Worm (Caenorhabditis elegans) whole organism, young adult: ENCODE results near the gene lmbr-1.

Experiments used
- F52B5.7 ChIP-seq: sonication (generic microtip); optimal IDR thresholded peaks from 2 replicates; lab custom pipeline; 2016; ENCODE audit warnings: mild to moderate bottlenecking, missing genetic modification characterization, missing compliant biosample characterization
- F57A8.1 ChIP-seq: fragments of 200-800 bp; sonication (Bioruptor generic); optimal IDR thresholded peaks from 2 replicates; lab custom pipeline; 2018; ENCODE audit warnings: mild to moderate bottlenecking, missing genetic modification characterization, moderate library complexity, missing compliant biosample characterization
- F57C9.4 ChIP-seq: sonication (generic microtip); optimal IDR thresholded peaks from 2 replicates; lab custom pipeline; 2017; ENCODE audit warnings: mild to moderate bottlenecking, missing genetic modification characterization, missing compliant biosample characterization
- K12H6.12 ChIP-seq: fragments of 200-800 bp; sonication (Bioruptor generic); optimal IDR thresholded peaks from 2 replicates; lab custom pipeline; 2018; ENCODE audit warnings: mild to moderate bottlenecking, missing genetic modification characterization, missing compliant biosample characterization
- T07F8.4 ChIP-seq: sonication (generic microtip); optimal IDR thresholded peaks from 2 replicates; lab custom pipeline; 2016; ENCODE audit warnings: mild to moderate bottlenecking, missing genetic modification characterization, moderate library complexity, missing compliant biosample characterization
- Y53G8AR.9 ChIP-seq: fragments of 200-800 bp; sonication (Bioruptor generic); conservative IDR thresholded peaks from 2 replicates; pipeline ENCODE4 v1.3.6; 2022; ENCODE audit warnings: missing genetic modification reagents, missing genetic modification characterization, missing compliant biosample characterization
- Y56A3A.18 ChIP-seq: fragments of 200-800 bp; sonication (Bioruptor generic); IDR thresholded peaks from 2 replicates; pipeline ENCODE4 v1.3.6; 2022; ENCODE audit warnings: missing genetic modification reagents, missing genetic modification characterization, missing compliant biosample characterization
- akir-1 ChIP-seq: fragments of 200-800 bp; sonication (Bioruptor generic); optimal IDR thresholded peaks from 2 replicates; lab custom pipeline; 2018; ENCODE audit warnings: mild to moderate bottlenecking, missing genetic modification characterization, moderate library complexity, missing compliant biosample characterization
- ama-1 ChIP-seq, 3 experiments: fragments of 150-350 bp in 1 of 3; sonication (generic microtip) in 2 of 3; optimal IDR thresholded peaks; 2 replicates each; lab custom pipeline; 2014 to 2018; ENCODE audit warnings: missing biosample characterization in 2 of 3, missing genetic modification characterization in 2 of 3, missing genetic modification reagents in 2 of 3
- aptf-3 ChIP-seq: fragments of 200-800 bp; sonication (Bioruptor generic); IDR thresholded peaks from 2 replicates; pipeline ENCODE4 v1.3.6; 2022; ENCODE audit warnings: missing genetic modification characterization, missing compliant biosample characterization
- attf-5 ChIP-seq: fragments of 200-800 bp; sonication (Bioruptor generic); optimal IDR thresholded peaks from 2 replicates; lab custom pipeline; 2018; ENCODE audit warnings: mild to moderate bottlenecking, missing genetic modification characterization, missing compliant biosample characterization
- cebp-1 ChIP-seq, 2 experiments: fragments of 200-800 bp in 1 of 2; sonication (Bioruptor generic) in 1 of 2; sonication (generic microtip) in 1 of 2; IDR thresholded peaks in 1 of 2; optimal IDR thresholded peaks in 1 of 2; 2 replicates each; pipeline versions ENCODE4 v1.3.6 to Lab custom; 2017 to 2022; ENCODE audit warnings: missing compliant biosample characterization in 2 of 2, missing genetic modification characterization in 2 of 2, mild to moderate bottlenecking in 1 of 2, missing genetic modification reagents in 1 of 2, moderate library complexity in 1 of 2
- ceh-91 ChIP-seq: fragments of 200-800 bp; sonication (Bioruptor generic); IDR thresholded peaks from 2 replicates; pipeline ENCODE4 v1.3.6; 2022; ENCODE audit warnings: missing genetic modification reagents, missing genetic modification characterization, missing compliant biosample characterization
- dpl-1 ChIP-seq: fragments of 150-350 bp; optimal IDR thresholded peaks from 2 replicates; lab custom pipeline; 2014; ENCODE audit warnings: missing biosample characterization, missing genetic modification reagents, missing genetic modification characterization
- egrh-3 ChIP-seq: fragments of 200-800 bp; sonication (Bioruptor generic); IDR thresholded peaks from 2 replicates; pipeline ENCODE4 v1.3.6; 2022; ENCODE audit warnings: missing genetic modification reagents, missing genetic modification characterization, missing compliant biosample characterization
- gei-17 ChIP-seq: fragments of 200-800 bp; sonication (Bioruptor generic); optimal IDR thresholded peaks from 2 replicates; lab custom pipeline; 2018; ENCODE audit warnings: mild to moderate bottlenecking, missing genetic modification characterization, missing compliant biosample characterization
- him-1 ChIP-seq: sonication (generic microtip); optimal IDR thresholded peaks from 2 replicates; lab custom pipeline; 2016; ENCODE audit warnings: missing genotype, missing genetic modification reagents, missing genetic modification characterization, missing compliant biosample characterization
- hmg-1.2 ChIP-seq: fragments of 200-800 bp; sonication (Bioruptor generic); IDR thresholded peaks from 2 replicates; pipeline ENCODE4 v1.3.6; 2022; ENCODE audit warnings: missing genetic modification reagents, missing genetic modification characterization, missing compliant biosample characterization
- hrde-1 ChIP-seq: sonication (generic microtip); optimal IDR thresholded peaks from 2 replicates; lab custom pipeline; 2016; ENCODE audit warnings: missing genetic modification characterization, mild to moderate bottlenecking, missing compliant biosample characterization, moderate library complexity, missing genotype, missing genetic modification reagents, borderline replicate concordance
- let-607 ChIP-seq, 2 experiments: fragments of 200-800 bp in 1 of 2; sonication (Bioruptor generic) in 1 of 2; sonication (generic microtip) in 1 of 2; optimal IDR thresholded peaks; 2 replicates each; lab custom pipeline; 2016 to 2018; ENCODE audit warnings: mild to moderate bottlenecking in 2 of 2, missing compliant biosample characterization in 2 of 2, missing genetic modification characterization in 2 of 2, moderate library complexity in 2 of 2, missing genotype in 1 of 2
- madf-6 ChIP-seq: fragments of 200-800 bp; sonication (Bioruptor generic); IDR thresholded peaks from 2 replicates; pipeline ENCODE4 v1.3.6; 2022; ENCODE audit warnings: missing genetic modification reagents, missing genetic modification characterization, missing compliant biosample characterization
- nfya-1 ChIP-seq: sonication (generic microtip); optimal IDR thresholded peaks from 2 replicates; lab custom pipeline; 2017; ENCODE audit warnings: antibody characterized with exemption, missing compliant biosample characterization, missing genetic modification characterization, borderline replicate concordance; ENCODE audit not compliant: insufficient read depth
- nfyb-1 ChIP-seq: fragments of 200-800 bp; sonication (Bioruptor generic); IDR thresholded peaks from 2 replicates; pipeline ENCODE4 v1.3.6; 2022; ENCODE audit warnings: missing genetic modification reagents, missing genetic modification characterization, missing compliant biosample characterization
- nhr-80 ChIP-seq: sonication (generic microtip); optimal IDR thresholded peaks from 2 replicates; lab custom pipeline; 2016; ENCODE audit warnings: missing genetic modification characterization, missing compliant biosample characterization
- nhr-90 ChIP-seq: sonication (generic microtip); optimal IDR thresholded peaks from 2 replicates; lab custom pipeline; 2016; ENCODE audit warnings: missing genotype, mild to moderate bottlenecking, missing genetic modification characterization, missing compliant biosample characterization
- pha-4 ChIP-seq: fragments of 150-350 bp; sonication (generic microtip); optimal IDR thresholded peaks from 2 replicates; lab custom pipeline; 2014; ENCODE audit warnings: missing biosample characterization, missing genetic modification reagents, missing genetic modification characterization
- sea-2 ChIP-seq: fragments of 200-800 bp; sonication (Bioruptor generic); IDR thresholded peaks from 2 replicates; pipeline ENCODE4 v1.3.6; 2022; ENCODE audit warnings: missing genetic modification characterization, missing compliant biosample characterization
- sptf-2 ChIP-seq: fragments of 200-800 bp; sonication (Bioruptor generic); optimal IDR thresholded peaks from 2 replicates; lab custom pipeline; 2018; ENCODE audit warnings: mild to moderate bottlenecking, missing genetic modification characterization, missing compliant biosample characterization
- zfh-2 ChIP-seq: fragments of 200-800 bp; sonication (Bioruptor generic); conservative IDR thresholded peaks from 2 replicates; pipeline ENCODE4 v1.3.6; 2022; ENCODE audit warnings: missing genetic modification reagents, missing genetic modification characterization, missing compliant biosample characterization
- zim-3 ChIP-seq: sonication (generic microtip); optimal IDR thresholded peaks from 2 replicates; lab custom pipeline; 2017; ENCODE audit warnings: mild to moderate bottlenecking, missing genetic modification characterization, moderate library complexity, missing compliant biosample characterization

The lmbr-1 gene

ce11 chrIII:8375000-8375399 lies 2.9 kb downstream of the lmbr-1 start, which contains the start of gene met-2:
met-2 (plus strand) TSS chrIII:8375300.
- TF ChIP-seq ama-1 (optimal IDR thresholded peaks at IDR 0.05; lab: Kevin White, UChicago) (no peak), ama-1 (GFP tag; optimal IDR thresholded peaks at IDR 0.05; lab: Kevin White, UChicago) (peak in 1 of 2 experiments; percentile 38), let-607 (tag; optimal IDR thresholded peaks at IDR 0.05; lab: Kevin White, UChicago) (no peak), gei-17 (GFP tag; lab: Kevin White, UChicago) (no peak), hmg-1.2 (GFP tag; lab: Robert Waterston, UW) (peak; percentile 16; the same call in 1 of the 2 replicates), nhr-80 (tag; lab: Kevin White, UChicago) (no peak), pha-4 (tag; lab: Kevin White, UChicago) (no peak), him-1 (no peak), Y56A3A.18 (GFP tag; lab: Robert Waterston, UW) (no peak), K12H6.12 (no peak), sea-2 (GFP tag; lab: Robert Waterston, UW) (no peak), zfh-2 (GFP tag; lab: Robert Waterston, UW) (no peak), F57A8.1 (GFP tag; lab: Kevin White, UChicago) (no peak), dpl-1 (GFP tag; lab: Kevin White, UChicago) (no peak), akir-1 (GFP tag; lab: Kevin White, UChicago) (no peak), aptf-3 (GFP tag; lab: Robert Waterston, UW) (no peak)

DNA sequence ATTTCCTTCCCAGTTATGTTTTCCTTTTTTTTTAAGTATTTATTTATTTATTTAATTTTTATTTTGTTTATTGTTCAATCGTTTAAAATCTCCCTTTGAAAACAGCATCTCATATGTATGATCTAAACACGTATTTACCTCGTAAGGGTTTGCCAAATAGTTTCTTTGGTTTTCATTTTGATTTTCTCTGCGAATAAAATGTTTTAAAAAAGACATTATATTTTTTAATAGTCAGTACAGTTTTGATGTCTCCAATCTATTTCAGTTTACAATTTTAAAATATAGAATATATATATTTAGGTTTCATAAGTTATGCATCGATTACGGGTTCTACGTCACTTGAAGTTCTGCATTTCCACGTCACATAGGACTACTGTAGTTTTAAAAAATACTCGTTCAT lies 8.6 kb downstream of the lmbr-1 start, which contains the start of gene R05D3.12:
TSS of gene R05D3.12 (plus strand) at position 301 of the 400 bp plus-strand sequence.
- TF ChIP-seq Y53G8AR.9 (GFP tag; lab: Robert Waterston, UW) = 0 out of 2 replicates have a peak, but pooled peaks have one; percentile 16
- TF ChIP-seq madf-6 (GFP tag; lab: Robert Waterston, UW) = peak; percentile 27; the same call in 1 of the 2 replicates
- no peak for TF ChIP-seq hrde-1

DNA sequence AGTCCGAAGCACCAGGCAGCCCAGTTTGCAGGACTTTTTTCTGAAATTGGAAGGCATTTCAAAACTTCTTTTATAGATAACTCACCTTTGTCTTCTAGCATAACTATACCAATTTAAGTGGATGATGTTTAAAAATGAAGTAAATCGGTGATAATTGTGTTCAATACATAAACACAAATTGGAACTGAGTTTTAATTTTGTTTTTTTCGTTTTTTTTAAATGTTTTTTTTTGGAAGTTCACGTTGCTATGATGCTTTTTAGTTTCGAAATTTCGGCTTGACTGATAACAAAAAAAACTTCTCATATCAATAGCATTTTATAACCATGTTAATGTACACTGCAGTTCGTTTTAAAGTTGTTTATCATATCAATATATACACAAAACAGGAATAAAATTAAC lies 17.5 kb downstream of the lmbr-1 start, which contains the start of gene ZK353.4:
TSS of gene ZK353.4 (minus strand) at position 101 of the 400 bp plus-strand sequence.
- TF ChIP-seq sptf-2 (GFP tag; lab: Kevin White, UChicago) (no peak), ceh-91 (GFP tag; lab: Robert Waterston, UW) (no peak), cebp-1 (GFP tag; IDR thresholded peaks at IDR 0.05; lab: Robert Waterston, UW) (no peak), cebp-1 (tag; optimal IDR thresholded peaks at IDR 0.05; lab: Kevin White, UChicago) (no peak), T07F8.4 (tag; lab: Kevin White, UChicago) (no peak), egrh-3 (GFP tag; lab: Robert Waterston, UW) (no peak), F57C9.4 (tag; lab: Kevin White, UChicago) (no peak)

- TF ChIP-seq aptf-3 (GFP tag; lab: Robert Waterston, UW) (no peak), nfya-1 (tag; lab: Kevin White, UChicago) (no peak), K12H6.12 (peak; percentile 22), zim-3 (tag; lab: Kevin White, UChicago) (no peak), hmg-1.2 (GFP tag; lab: Robert Waterston, UW) (no peak), F52B5.7 (no peak), nfyb-1 (GFP tag; lab: Robert Waterston, UW) (0 out of 2 replicates have a peak, but pooled peaks have one; percentile 19), attf-5 (GFP tag; lab: Kevin White, UChicago) (no peak), nhr-90 (tag; lab: Kevin White, UChicago) (no peak)
Observed at ce11 chrIII:8392307-8392706, 20.3 kb downstream of the lmbr-1 start.
